Fruit fly (Drosophila melanogaster): ENCODE data around the gene CG10098.

CG10098 gene

DNA sequence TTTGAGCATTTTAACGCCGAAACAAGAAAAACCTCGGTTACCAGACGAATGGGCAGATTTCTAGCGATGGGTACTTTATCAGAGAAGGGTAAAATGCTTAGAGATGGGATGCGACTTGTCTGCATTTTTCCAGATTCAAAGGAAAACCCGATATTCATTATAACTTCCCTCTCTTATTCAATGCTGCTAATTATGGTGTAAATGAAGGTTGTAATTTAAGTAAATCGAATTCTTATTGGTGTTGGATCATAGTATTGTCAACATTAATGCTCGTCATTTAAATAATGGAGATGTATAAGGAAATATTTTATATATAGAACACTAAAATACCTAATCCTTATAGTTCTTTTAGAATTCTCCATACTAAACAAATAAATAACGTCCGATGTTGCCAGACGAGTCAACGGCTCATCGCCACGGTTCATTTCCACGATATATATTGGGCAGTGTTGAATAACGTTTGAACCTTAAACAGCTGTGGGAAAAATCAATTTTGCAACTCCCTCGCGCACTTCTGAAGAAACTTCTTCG lies at the start of gene CG10098, which contains the start of gene Alh (continued):
- TF ChIP-seq CG17385 (GFP tag; optimal IDR thresholded peaks at IDR 0.05): peak; percentile 70
- peak; percentile 74 for TF ChIP-seq CG30431 (GFP tag; optimal IDR thresholded peaks at IDR 0.05)
- peak; percentile 58 for TF ChIP-seq NK7.1 (GFP tag; optimal IDR thresholded peaks at IDR 0.05)
- TF ChIP-seq Dip2 (GFP tag; IDR thresholded peaks at IDR 0.05): no peak
- peak; percentile 90 for TF ChIP-seq phol (tag; optimal IDR thresholded peaks at IDR 0.05)
- TF ChIP-seq Dad (GFP tag; optimal IDR thresholded peaks at IDR 0.05): peak; percentile 83
- TF ChIP-seq Ada2b (GFP tag; IDR thresholded peaks at IDR 0.05): peak; percentile 73
- TF ChIP-seq Xrp1 (GFP tag; IDR thresholded peaks at IDR 0.05): peak; percentile 68; the same call in 1 of the 2 replicates
- TF ChIP-seq cwo (GFP tag; optimal IDR thresholded peaks at IDR 0.05): peak; percentile 54
- peak; percentile 82; the same call in 2 of the 3 replicates for TF ChIP-seq Mrtf (GFP tag; IDR thresholded peaks at IDR 0.05)
- peak; percentile 44; the same call in 1 of the 2 replicates for TF ChIP-seq CG32767 (GFP tag; IDR thresholded peaks at IDR 0.05)
- peak; percentile 59; the same call in 1 of the 2 replicates for TF ChIP-seq sens-2 (GFP tag; IDR thresholded peaks at IDR 0.05)
- no peak; the same call in 1 of the 2 replicates for TF ChIP-seq gsb (GFP tag; IDR thresholded peaks at IDR 0.05)
- TF ChIP-seq crp (GFP tag; optimal IDR thresholded peaks at IDR 0.05): peak; percentile 83 to 94
- peak; percentile 83 for TF ChIP-seq tx (GFP tag; optimal IDR thresholded peaks at IDR 0.05)
- TF ChIP-seq CG17361 (GFP tag; IDR thresholded peaks at IDR 0.05): peak; percentile 93
- no peak for TF ChIP-seq D (optimal IDR thresholded peaks at IDR 0.05)
- peak; percentile 77 for TF ChIP-seq D (GFP tag; optimal IDR thresholded peaks at IDR 0.05)
- TF ChIP-seq Nf-YC (tag; optimal IDR thresholded peaks at IDR 0.05): peak; percentile 75
- peak; percentile 70 for TF ChIP-seq HLH3B (GFP tag; IDR thresholded peaks at IDR 0.05)
- TF ChIP-seq Blimp-1 (GFP tag; optimal IDR thresholded peaks at IDR 0.05): peak; percentile 63
- TF ChIP-seq h (optimal IDR thresholded peaks at IDR 0.05): no peak
- peak; percentile 19 for TF ChIP-seq Deaf1 (tag; optimal IDR thresholded peaks at IDR 0.05)
- TF ChIP-seq CG12104 (GFP tag; optimal IDR thresholded peaks at IDR 0.05): peak; percentile 89
- no peak for TF ChIP-seq nau (GFP tag; optimal IDR thresholded peaks at IDR 0.05)
- TF ChIP-seq CG15696 (tag; optimal IDR thresholded peaks at IDR 0.05): peak; percentile 87
- TF ChIP-seq CG9727 (GFP tag; optimal IDR thresholded peaks at IDR 0.05): peak; percentile 85
- peak; percentile 6 for TF ChIP-seq Sry-β (GFP tag; optimal IDR thresholded peaks at IDR 0.05)
- peak; percentile 96 for TF ChIP-seq BEAF-32 (GFP tag; optimal IDR thresholded peaks at IDR 0.05)
- TF ChIP-seq Gug (GFP tag; IDR thresholded peaks at IDR 0.05): peak; percentile 94
- peak; percentile 36; the same call in 1 of the 3 replicates for TF ChIP-seq CG6175 (GFP tag; IDR thresholded peaks at IDR 0.05)
- TF ChIP-seq CG13287 (GFP tag; IDR thresholded peaks at IDR 0.05; ENCODE audit: partially characterized antibody): peak; percentile 71
- TF ChIP-seq Taf1 (GFP tag; IDR thresholded peaks at IDR 0.05): peak; percentile 70
- peak; percentile 73 for TF ChIP-seq fd96Cb (tag; optimal IDR thresholded peaks at IDR 0.05)
- no peak for TF ChIP-seq Dfd (GFP tag; optimal IDR thresholded peaks at IDR 0.05)
- peak; percentile 61 for TF ChIP-seq CG3838 (GFP tag; optimal IDR thresholded peaks at IDR 0.05)
- no peak for TF ChIP-seq CG6854 (GFP tag; optimal IDR thresholded peaks at IDR 0.05)
- TF ChIP-seq CG8765 (GFP tag; IDR thresholded peaks at IDR 0.05): peak; percentile 68; the same call in 1 of the 2 replicates
- TF ChIP-seq CG16779 (GFP tag; IDR thresholded peaks at IDR 0.05): peak; percentile 50
- peak; percentile 22; the same call in 1 of the 2 replicates for TF ChIP-seq tna (GFP tag; IDR thresholded peaks at IDR 0.05; ENCODE audit: partially characterized antibody)
- peak; percentile 51 for TF ChIP-seq exex (tag; optimal IDR thresholded peaks at IDR 0.05)
- TF ChIP-seq Lim3 (GFP tag; IDR thresholded peaks at IDR 0.05): 0 out of 2 replicates have a peak, but pooled peaks have one; percentile 30
- peak; percentile 72; the same call in 2 of the 3 replicates for TF ChIP-seq hb (GFP tag; IDR thresholded peaks at IDR 0.05; ENCODE audit: partially characterized antibody)
- TF ChIP-seq CG8388 (GFP tag; optimal IDR thresholded peaks at IDR 0.05): peak; percentile 62
- peak; percentile 23; the same call in 1 of the 3 replicates for TF ChIP-seq Optix (GFP tag; IDR thresholded peaks at IDR 0.05)
- TF ChIP-seq Hey (tag; optimal IDR thresholded peaks at IDR 0.05): peak; percentile 37
- peak; percentile 65 for TF ChIP-seq Doc3 (GFP tag; IDR thresholded peaks at IDR 0.05; ENCODE audit: partially characterized antibody)
- peak; percentile 77 for TF ChIP-seq CG13894 (tag; optimal IDR thresholded peaks at IDR 0.05)
- TF ChIP-seq CG4404 (GFP tag; IDR thresholded peaks at IDR 0.05): peak; percentile 72
- TF ChIP-seq BtbVII (GFP tag; optimal IDR thresholded peaks at IDR 0.05): no peak
